Fruit fly (Drosophila melanogaster): ENCODE data around the gene pum.

pum gene

DNA sequence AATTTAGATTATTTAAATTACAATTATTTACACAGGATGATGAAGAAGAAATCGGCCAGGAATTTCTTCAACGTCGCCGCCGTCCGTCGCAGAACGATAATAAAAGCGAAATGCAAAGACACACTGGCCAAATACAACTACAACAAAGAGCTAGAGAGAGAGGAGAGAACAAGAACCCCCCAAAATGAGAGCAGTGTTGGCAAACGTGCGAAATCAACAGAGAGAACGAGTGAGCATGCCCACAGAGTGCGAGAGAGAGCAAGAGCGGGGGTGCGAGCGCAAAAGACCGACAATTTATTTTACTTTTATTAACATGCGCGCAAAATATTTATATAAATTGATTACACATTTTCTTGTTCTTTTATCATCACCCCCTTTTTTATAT is 607 bp downstream of the pum start (continued):
- TF ChIP-seq chinmo (GFP tag; IDR thresholded peaks at IDR 0.05; ENCODE audit: partially characterized antibody): peak; percentile 74; the same call in 2 of the 4 replicates
- no peak for TF ChIP-seq ttk (GFP tag; IDR thresholded peaks at IDR 0.05)
- TF ChIP-seq CG14014 (GFP tag; IDR thresholded peaks at IDR 0.05): peak; percentile 31; the same call in 1 of the 2 replicates
- TF ChIP-seq Dbx (GFP tag; IDR thresholded peaks at IDR 0.05): peak; percentile 37; the same call in 1 of the 3 replicates
- no peak for TF ChIP-seq CG8359 (GFP tag; optimal IDR thresholded peaks at IDR 0.05; ENCODE audit: borderline replicate concordance)
- no peak for TF ChIP-seq lola (GFP tag; optimal IDR thresholded peaks at IDR 0.05)
- no peak for TF ChIP-seq Taf1 (GFP tag; IDR thresholded peaks at IDR 0.05)
- no peak for TF ChIP-seq dimm (GFP tag; IDR thresholded peaks at IDR 0.05)
- TF ChIP-seq trh (GFP tag; optimal IDR thresholded peaks at IDR 0.05): no peak
- TF ChIP-seq nom (GFP tag; optimal IDR thresholded peaks at IDR 0.05): no peak
- TF ChIP-seq ken (GFP tag; IDR thresholded peaks at IDR 0.05): no peak
- TF ChIP-seq her (GFP tag; optimal IDR thresholded peaks at IDR 0.05): no peak
- TF ChIP-seq CG17359 (tag; optimal IDR thresholded peaks at IDR 0.05): no peak
- no peak for TF ChIP-seq pum (GFP tag; optimal IDR thresholded peaks at IDR 0.05)
- 0 out of 3 replicates have a peak, but pooled peaks have one; percentile 8 for TF ChIP-seq CG11695 (GFP tag; IDR thresholded peaks at IDR 0.05)
- no peak for TF ChIP-seq CG3726 (GFP tag; IDR thresholded peaks at IDR 0.05)
- TF ChIP-seq psq (GFP tag; optimal IDR thresholded peaks at IDR 0.05): no peak
- peak; percentile 28 for TF ChIP-seq odd (GFP tag; optimal IDR thresholded peaks at IDR 0.05)
- TF ChIP-seq Dip3 (GFP tag; optimal IDR thresholded peaks at IDR 0.05): no peak
- TF ChIP-seq CG42726 (GFP tag; IDR thresholded peaks at IDR 0.05; ENCODE audit: partially characterized antibody): no peak
- peak; percentile 10 for TF ChIP-seq CG2678 (tag; optimal IDR thresholded peaks at IDR 0.05)
- TF ChIP-seq Fer3 (tag; optimal IDR thresholded peaks at IDR 0.05): peak; percentile 21
- TF ChIP-seq hb (GFP tag; IDR thresholded peaks at IDR 0.05; ENCODE audit: partially characterized antibody): no peak
- TF ChIP-seq CG8944 (GFP tag; optimal IDR thresholded peaks at IDR 0.05): no peak
- peak; percentile 38 for TF ChIP-seq MTF-1 (GFP tag; optimal IDR thresholded peaks at IDR 0.05; ENCODE audit: borderline replicate concordance)
- TF ChIP-seq Abd-B (GFP tag; optimal IDR thresholded peaks at IDR 0.05): no peak
- TF ChIP-seq Hey (tag; optimal IDR thresholded peaks at IDR 0.05): no peak
- no peak for TF ChIP-seq tup (GFP tag; optimal IDR thresholded peaks at IDR 0.05)
- no peak for TF ChIP-seq ERR (GFP tag; optimal IDR thresholded peaks at IDR 0.05)
- no peak for TF ChIP-seq Ravus (GFP tag; IDR thresholded peaks at IDR 0.05)
- TF ChIP-seq toy (GFP tag; IDR thresholded peaks at IDR 0.05): no peak
- no peak for TF ChIP-seq CG2199 (GFP tag; IDR thresholded peaks at IDR 0.05)
- no peak for TF ChIP-seq luna (GFP tag; optimal IDR thresholded peaks at IDR 0.05)
- TF ChIP-seq Elba2 (GFP tag; optimal IDR thresholded peaks at IDR 0.05): no peak
- TF ChIP-seq p53 (GFP tag; optimal IDR thresholded peaks at IDR 0.05): no peak
- no peak for TF ChIP-seq CG8478 (optimal IDR thresholded peaks at IDR 0.05)
- TF ChIP-seq NK7.1 (GFP tag; optimal IDR thresholded peaks at IDR 0.05): no peak
- TF ChIP-seq CG17568 (GFP tag; optimal IDR thresholded peaks at IDR 0.05): no peak
- no peak for TF ChIP-seq Camta (GFP tag; optimal IDR thresholded peaks at IDR 0.05)
- TF ChIP-seq CG17612 (GFP tag; IDR thresholded peaks at IDR 0.05): no peak
- no peak for TF ChIP-seq CG2129 (GFP tag; IDR thresholded peaks at IDR 0.05; ENCODE audit: partially characterized antibody)
- no peak for TF ChIP-seq grn (GFP tag; optimal IDR thresholded peaks at IDR 0.05)
- TF ChIP-seq pho (GFP tag; optimal IDR thresholded peaks at IDR 0.05): no peak
- TF ChIP-seq tgo (GFP tag; IDR thresholded peaks at IDR 0.05): no peak
- peak; percentile 34 for TF ChIP-seq pfk (GFP tag; optimal IDR thresholded peaks at IDR 0.05)
- no peak for TF ChIP-seq hth (optimal IDR thresholded peaks at IDR 0.05)
- TF ChIP-seq CG1529 (GFP tag; optimal IDR thresholded peaks at IDR 0.05): no peak
- peak; percentile 88 for TF ChIP-seq yki (optimal IDR thresholded peaks at IDR 0.05)
- TF ChIP-seq wdn (GFP tag; IDR thresholded peaks at IDR 0.05): 0 out of 2 replicates have a peak, but pooled peaks have one; percentile 29
- no peak for TF ChIP-seq dmrt11E (tag; optimal IDR thresholded peaks at IDR 0.05)
- 0 out of 3 replicates have a peak, but pooled peaks have one; percentile 19 for TF ChIP-seq z (GFP tag; IDR thresholded peaks at IDR 0.05)
- no peak for TF ChIP-seq CG1603 (tag; optimal IDR thresholded peaks at IDR 0.05)
